Fruit fly (Drosophila melanogaster) whole organism, wandering third instar larva: ENCODE data around the gene CG33941.

Source experiments
- lola ChIP-seq: fragments of >200 bp; optimal IDR thresholded peaks from 2 replicates; lab custom pipeline; 2017; ENCODE audit warnings: missing biosample characterization, missing genetic modification characterization
- usp ChIP-seq: fragments of >200 bp; optimal IDR thresholded peaks from 2 replicates; lab custom pipeline; 2017; ENCODE audit warnings: missing biosample characterization, missing genetic modification characterization

- TF ChIP-seq usp (GFP tag; lab: Kevin White, UChicago) (no peak), lola (no peak)
Observed at dm6 chr4:468031-468430, 734 bp downstream of the CG33941 start.
